Worm (Caenorhabditis elegans): ENCODE measurements around the gene ppk-3.

ppk-3 gene

DNA sequence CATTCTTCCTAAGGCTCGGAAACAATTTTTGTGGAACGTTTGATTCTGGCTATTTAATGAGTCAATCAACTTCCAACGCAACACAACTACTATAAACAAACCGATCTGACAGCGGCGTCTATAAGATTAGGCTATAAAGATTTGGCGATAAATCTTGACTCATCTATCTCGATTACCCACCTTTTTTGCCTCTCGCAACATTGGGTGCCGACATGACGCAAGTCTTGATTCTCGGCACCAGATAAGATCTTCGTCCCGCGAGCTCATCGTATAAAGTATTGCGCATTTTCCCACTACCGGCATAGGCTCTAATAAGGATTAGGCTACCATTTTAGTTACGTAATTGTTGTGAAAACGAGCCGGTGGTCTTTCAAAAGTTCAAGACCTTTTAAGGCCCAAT is 36.5 kb upstream of the ppk-3 start:
- TF ChIP-seq hlh-1 (tag; optimal IDR thresholded peaks at IDR 0.05) (no peak), flh-1 (GFP tag; optimal IDR thresholded peaks at IDR 0.05) (no peak), M03D4.4 (tag; optimal IDR thresholded peaks at IDR 0.05) (no peak), nhr-12 (tag; optimal IDR thresholded peaks at IDR 0.05) (no peak), lin-32 (GFP tag; optimal IDR thresholded peaks at IDR 0.05) (no peak), nhr-76 (tag; optimal IDR thresholded peaks at IDR 0.05) (no peak), sptf-1 (tag; optimal IDR thresholded peaks at IDR 0.05) (no peak), elt-1 (tag; optimal IDR thresholded peaks at IDR 0.05; ENCODE audit: borderline replicate concordance, insufficient read depth) (peak; percentile 96), ces-1 (GFP tag; optimal IDR thresholded peaks at IDR 0.05) (no peak), nhr-2 (tag; optimal IDR thresholded peaks at IDR 0.05) (peak; percentile 86), snpc-4 (tag; optimal IDR thresholded peaks at IDR 0.05) (no peak), unc-39 (tag; optimal IDR thresholded peaks at IDR 0.05) (no peak), zip-8 (tag; optimal IDR thresholded peaks at IDR 0.05) (peak; percentile 83), elt-3 (tag; optimal IDR thresholded peaks at IDR 0.05) (no peak), mep-1 (tag; optimal IDR thresholded peaks at IDR 0.05) (no peak), ham-2 (GFP tag; optimal IDR thresholded peaks at IDR 0.05) (no peak), unc-62 (GFP tag; optimal IDR thresholded peaks at IDR 0.05) (peak; percentile 54), nhr-28 (tag; optimal IDR thresholded peaks at IDR 0.05) (no peak)

DNA sequence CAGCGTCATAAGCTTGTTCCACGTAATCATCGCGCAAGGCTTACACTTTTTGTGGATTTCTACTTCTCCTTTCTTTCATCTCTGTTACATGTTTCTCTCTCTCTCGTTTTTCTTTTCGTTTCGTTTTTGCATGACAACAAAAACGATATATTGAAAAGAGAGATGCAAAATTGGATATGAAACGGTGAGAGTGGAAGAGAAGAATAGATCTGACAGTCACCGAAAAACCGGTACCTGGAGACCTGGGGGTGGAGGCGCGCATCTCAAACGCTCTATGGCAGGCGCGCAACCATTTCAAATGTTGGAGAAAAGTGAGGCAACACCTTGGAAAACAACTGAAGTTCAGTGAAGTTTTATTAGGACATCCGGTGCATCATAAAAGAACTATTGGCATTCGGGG is 34.2 kb upstream of the ppk-3 start:
- TF ChIP-seq blmp-1 (tag; optimal IDR thresholded peaks at IDR 0.05) (peak; percentile 35), ztf-11 (tag; optimal IDR thresholded peaks at IDR 0.05) (no peak), lin-13 (tag; optimal IDR thresholded peaks at IDR 0.05) (no peak), unc-62 (GFP tag; optimal IDR thresholded peaks at IDR 0.05) (no peak), ceh-43 (GFP tag; optimal IDR thresholded peaks at IDR 0.05) (no peak), elt-1 (tag; optimal IDR thresholded peaks at IDR 0.05; ENCODE audit: borderline replicate concordance, insufficient read depth) (no peak), sptf-1 (tag; optimal IDR thresholded peaks at IDR 0.05) (no peak), nhr-12 (tag; optimal IDR thresholded peaks at IDR 0.05) (no peak), mep-1 (tag; optimal IDR thresholded peaks at IDR 0.05) (no peak)

DNA sequence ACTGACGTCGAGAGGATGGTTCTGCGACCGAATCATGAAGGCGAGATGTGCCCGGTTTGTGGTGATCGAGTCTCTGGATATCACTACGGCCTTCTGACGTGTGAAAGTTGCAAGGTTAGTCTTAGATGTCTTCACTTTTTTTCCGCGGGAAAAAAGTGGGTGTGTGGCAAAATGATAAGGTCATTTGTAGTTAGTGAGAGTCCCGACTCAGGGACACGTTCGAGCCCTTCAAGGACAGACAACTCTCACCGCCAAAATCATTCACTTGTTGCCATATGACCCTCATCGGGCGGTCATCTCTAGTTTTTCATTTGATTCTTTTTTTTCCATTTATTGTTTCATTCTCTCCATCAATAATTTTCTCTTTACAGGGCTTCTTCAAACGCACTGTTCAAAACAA is 33.5 kb upstream of the ppk-3 start:
- peak; percentile 59 for TF ChIP-seq blmp-1 (tag; optimal IDR thresholded peaks at IDR 0.05)
- TF ChIP-seq unc-120 (tag; optimal IDR thresholded peaks at IDR 0.05; ENCODE audit: poor library complexity, severe bottlenecking), result no peak
- TF ChIP-seq bed-3 (GFP tag; optimal IDR thresholded peaks at IDR 0.05), result no peak
- no peak for TF ChIP-seq lsy-2 (tag; optimal IDR thresholded peaks at IDR 0.05)

DNA sequence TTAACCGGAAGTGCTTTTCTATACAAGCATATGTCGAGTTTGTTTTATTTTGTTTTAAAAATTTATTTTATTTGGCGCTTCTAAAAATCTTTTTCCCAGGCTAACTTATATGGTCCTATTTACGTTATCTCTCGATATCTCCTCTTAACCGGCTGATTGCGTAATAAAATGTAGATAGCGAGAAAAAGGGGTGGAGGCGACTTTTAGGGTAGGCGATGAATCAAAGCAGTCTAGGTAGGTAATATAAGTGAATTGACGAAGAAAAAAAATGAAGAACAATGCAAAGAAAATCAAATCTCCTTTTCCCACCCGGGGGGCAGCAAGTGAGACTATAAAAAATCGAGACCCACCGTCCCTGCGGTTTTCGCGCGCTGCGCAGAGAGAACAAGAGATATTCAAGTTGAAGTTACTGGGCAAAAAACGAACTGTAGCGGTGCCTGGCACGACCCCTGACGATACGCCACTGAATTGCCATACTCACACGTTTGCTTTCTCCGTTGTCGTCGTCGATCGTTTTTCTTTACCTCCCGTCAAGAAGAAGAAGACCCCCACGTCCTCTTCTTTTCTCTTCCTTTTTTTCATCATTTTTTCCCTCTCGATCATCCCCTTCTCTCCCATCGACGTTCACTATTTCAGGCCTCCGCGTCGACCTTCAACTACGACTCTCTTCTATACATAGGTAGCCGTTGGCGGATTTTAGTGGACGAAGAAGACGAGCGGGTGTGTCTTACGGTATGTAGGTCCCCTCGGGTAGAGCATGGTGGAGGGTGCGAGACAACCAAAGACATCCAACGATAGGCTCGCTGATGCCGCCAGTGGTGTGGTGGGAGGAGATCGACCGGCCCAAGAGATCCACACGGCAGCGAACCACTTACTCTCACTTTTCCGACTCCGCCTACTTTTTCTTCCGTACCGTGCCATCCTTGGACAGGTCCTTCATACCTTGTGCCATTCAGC is 32.7 kb upstream of the ppk-3 start, which contains the start of gene nhr-25:
Gene nhr-25, plus strand, starts transcription at position 637 of the 957 bp plus-strand sequence.
- TF ChIP-seq sptf-1 (tag; optimal IDR thresholded peaks at IDR 0.05) (no peak), tbx-8 (GFP tag; optimal IDR thresholded peaks at IDR 0.05) (no peak), lsy-2 (tag; optimal IDR thresholded peaks at IDR 0.05) (peak; percentile 62), bed-3 (GFP tag; optimal IDR thresholded peaks at IDR 0.05) (no peak), ceh-39 (tag; optimal IDR thresholded peaks at IDR 0.05) (no peak), unc-39 (tag; optimal IDR thresholded peaks at IDR 0.05) (no peak), elt-1 (tag; optimal IDR thresholded peaks at IDR 0.05; ENCODE audit: borderline replicate concordance, insufficient read depth) (peak; percentile 34), mep-1 (tag; optimal IDR thresholded peaks at IDR 0.05) (no peak), snpc-4 (tag; optimal IDR thresholded peaks at IDR 0.05) (no peak), elt-3 (tag; optimal IDR thresholded peaks at IDR 0.05) (no peak), nhr-76 (tag; optimal IDR thresholded peaks at IDR 0.05) (no peak), zip-8 (tag; optimal IDR thresholded peaks at IDR 0.05) (peak; percentile 52)

DNA sequence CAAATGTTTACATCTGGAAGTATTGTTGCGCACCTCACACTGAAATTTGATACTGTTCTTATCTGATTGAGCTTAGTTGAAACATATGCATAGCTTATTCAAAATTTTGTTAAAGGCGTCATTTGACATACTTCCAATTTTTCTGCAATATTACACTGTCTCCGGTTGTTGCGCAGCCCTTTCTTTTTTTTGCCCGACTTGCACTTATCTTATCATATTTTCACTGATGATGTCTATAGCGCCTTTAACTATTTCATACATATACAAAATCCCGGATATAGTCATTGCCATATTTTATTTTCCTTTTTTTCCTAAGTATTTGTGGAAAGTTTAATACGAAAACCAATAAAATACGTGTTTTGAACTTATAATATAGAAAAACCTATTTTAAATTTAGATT is 31.3 kb upstream of the ppk-3 start:
- no peak for TF ChIP-seq snpc-4 (tag; optimal IDR thresholded peaks at IDR 0.05)
- TF ChIP-seq ceh-83 (GFP tag; optimal IDR thresholded peaks at IDR 0.05), result no peak
- no peak for TF ChIP-seq elt-1 (tag; optimal IDR thresholded peaks at IDR 0.05; ENCODE audit: borderline replicate concordance, insufficient read depth)

DNA sequence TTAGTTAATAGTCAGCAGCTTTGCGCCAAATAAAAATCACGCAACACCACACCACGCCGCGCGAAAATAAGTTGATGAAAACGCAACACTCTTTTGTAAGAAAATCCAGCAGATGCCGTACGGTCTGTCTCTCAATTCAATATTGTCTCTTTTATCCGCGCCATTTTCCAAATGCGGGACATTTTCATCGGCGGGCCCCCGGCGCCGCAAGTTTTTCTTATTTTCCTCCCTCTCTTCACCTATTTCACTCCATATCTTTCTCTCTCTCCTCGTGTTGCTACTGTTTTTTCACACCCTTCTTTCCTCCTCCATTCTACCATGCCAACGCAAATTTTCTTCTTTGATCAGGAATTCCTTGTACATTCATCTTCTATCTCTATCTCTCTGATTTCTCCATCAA is 30.9 kb upstream of the ppk-3 start:
- TF ChIP-seq flh-1 (GFP tag; optimal IDR thresholded peaks at IDR 0.05), result no peak
- TF ChIP-seq lin-13 (tag; optimal IDR thresholded peaks at IDR 0.05), result no peak
- no peak for TF ChIP-seq ztf-11 (tag; optimal IDR thresholded peaks at IDR 0.05)
- TF ChIP-seq mls-2 (tag; optimal IDR thresholded peaks at IDR 0.05), result no peak
- no peak for TF ChIP-seq sptf-1 (tag; optimal IDR thresholded peaks at IDR 0.05)
